Worm (Caenorhabditis elegans) whole organism, L1 larva: ENCODE measurements around the gene gldi-2.

Source experiments
- C04F5.9 ChIP-seq: sonication (generic microtip); optimal IDR thresholded peaks from 2 replicates; lab custom pipeline; 2016; ENCODE audit warnings: missing genetic modification characterization, missing compliant biosample characterization
- C16A3.4 ChIP-seq: fragments of 150-350 bp; optimal IDR thresholded peaks from 2 replicates; lab custom pipeline; 2014; ENCODE audit warnings: missing biosample characterization, missing genetic modification characterization
- C34B4.2 ChIP-seq: sonication (generic microtip); optimal IDR thresholded peaks from 2 replicates; lab custom pipeline; 2017; ENCODE audit warnings: mild to moderate bottlenecking, missing genetic modification characterization, missing compliant biosample characterization
- F16B12.6 ChIP-seq: fragments of 150-350 bp; optimal IDR thresholded peaks from 2 replicates; lab custom pipeline; 2014; ENCODE audit warnings: missing biosample characterization, missing genetic modification characterization
- Y116A8C.19 ChIP-seq: sonication (generic microtip); optimal IDR thresholded peaks from 2 replicates; lab custom pipeline; 2016; ENCODE audit warnings: missing compliant biosample characterization, missing genetic modification characterization, borderline replicate concordance
- aha-1 ChIP-seq: fragments of 150-350 bp; optimal IDR thresholded peaks from 2 replicates; lab custom pipeline; 2014; ENCODE audit warnings: missing biosample characterization, missing genetic modification characterization
- ama-1 ChIP-seq: fragments of 150-350 bp; optimal IDR thresholded peaks from 2 replicates; lab custom pipeline; 2014
- blmp-1 ChIP-seq: fragments of 150-350 bp; optimal IDR thresholded peaks from 2 replicates; lab custom pipeline; 2014; ENCODE audit warnings: missing biosample characterization, missing genetic modification characterization
- ceh-63 ChIP-seq: fragments of 200-800 bp; sonication (Bioruptor generic); optimal IDR thresholded peaks from 2 replicates; lab custom pipeline; 2018; ENCODE audit warnings: mild to moderate bottlenecking, missing genetic modification characterization, missing compliant biosample characterization
- ceh-8 ChIP-seq: fragments of 200-800 bp; sonication (Bioruptor generic); optimal IDR thresholded peaks from 2 replicates; lab custom pipeline; 2018; ENCODE audit warnings: mild to moderate bottlenecking, missing genetic modification characterization, moderate library complexity, missing compliant biosample characterization
- ceh-82 ChIP-seq, 3 experiments: fragments of 150-350 bp in 1 of 3; sonication (generic microtip) in 2 of 3; optimal IDR thresholded peaks; 2 replicates each; lab custom pipeline; 2014 to 2017; ENCODE audit warnings: missing biosample characterization in 3 of 3, missing genetic modification characterization in 3 of 3
- ceh-90 ChIP-seq: sonication (generic microtip); optimal IDR thresholded peaks from 2 replicates; lab custom pipeline; 2016; ENCODE audit warnings: missing genetic modification characterization, missing compliant biosample characterization
- ces-1 ChIP-seq: fragments of 150-350 bp; optimal IDR thresholded peaks from 2 replicates; lab custom pipeline; 2014; ENCODE audit warnings: missing biosample characterization, missing genetic modification reagents, missing genetic modification characterization
- efl-1 ChIP-seq, 4 experiments: fragments of 150-350 bp; optimal IDR thresholded peaks in 3 of 4; peaks in 1 of 4; 1 replicate in 1 of 4; 2 replicates in 3 of 4; lab custom pipeline; 2014; ENCODE audit warnings: missing biosample characterization in 2 of 4, missing genetic modification characterization in 2 of 4, missing genetic modification reagents in 2 of 4
- egl-13 ChIP-seq: sonication (generic microtip); optimal IDR thresholded peaks from 2 replicates; lab custom pipeline; 2016; ENCODE audit warnings: missing genotype, missing genetic modification reagents, missing genetic modification characterization, missing compliant biosample characterization
- elt-2 ChIP-seq: sonication (generic microtip); optimal IDR thresholded peaks from 2 replicates; lab custom pipeline; 2016; ENCODE audit warnings: missing genetic modification characterization, mild to moderate bottlenecking, inconsistent platforms, missing compliant biosample characterization, missing genetic modification reagents
- ets-5 ChIP-seq: fragments of 200-800 bp; sonication (Bioruptor generic); IDR thresholded peaks from 2 replicates; pipeline ENCODE4 v1.3.6; 2022; ENCODE audit warnings: missing genetic modification characterization, missing compliant biosample characterization
- fkh-4 ChIP-seq: sonication (generic microtip); optimal IDR thresholded peaks from 2 replicates; lab custom pipeline; 2016; ENCODE audit warnings: missing compliant biosample characterization, missing genetic modification characterization, borderline replicate concordance
- fkh-8 ChIP-seq: sonication (generic microtip); optimal IDR thresholded peaks from 2 replicates; lab custom pipeline; 2016; ENCODE audit warnings: mild to moderate bottlenecking, missing genetic modification characterization, missing compliant biosample characterization
- fos-1 ChIP-seq: fragments of 150-350 bp; optimal IDR thresholded peaks from 2 replicates; lab custom pipeline; 2014; ENCODE audit warnings: missing biosample characterization, missing genetic modification characterization
- grh-1 ChIP-seq: fragments of 200-800 bp; sonication (Bioruptor generic); IDR thresholded peaks from 2 replicates; pipeline ENCODE4 v1.3.6; 2022; ENCODE audit warnings: missing genetic modification reagents, missing genetic modification characterization, missing compliant biosample characterization
- hlh-4 ChIP-seq: sonication (generic microtip); optimal IDR thresholded peaks from 2 replicates; lab custom pipeline; 2016; ENCODE audit warnings: mild to moderate bottlenecking, missing genetic modification characterization, missing compliant biosample characterization
- hpl-2 ChIP-seq: fragments of 150-350 bp; optimal IDR thresholded peaks from 2 replicates; lab custom pipeline; 2014; ENCODE audit warnings: missing biosample characterization, missing genetic modification reagents, missing genetic modification characterization
- irx-1 ChIP-seq: sonication (generic microtip); optimal IDR thresholded peaks from 2 replicates; lab custom pipeline; 2016; ENCODE audit warnings: missing genetic modification characterization, missing compliant biosample characterization
- jun-1 ChIP-seq: fragments of 150-350 bp; optimal IDR thresholded peaks from 2 replicates; lab custom pipeline; 2014; ENCODE audit warnings: missing biosample characterization, missing genetic modification reagents, missing genetic modification characterization
- lin-13 ChIP-seq: fragments of 150-350 bp; optimal IDR thresholded peaks from 2 replicates; lab custom pipeline; 2014; ENCODE audit warnings: missing biosample characterization, missing genetic modification reagents, missing genetic modification characterization
- lin-15B ChIP-seq: fragments of 150-350 bp; sonication (generic microtip); optimal IDR thresholded peaks from 3 replicates; lab custom pipeline; 2014; ENCODE audit warnings: missing biosample characterization, missing genetic modification characterization
- lir-3 ChIP-seq: sonication (generic microtip); optimal IDR thresholded peaks from 2 replicates; lab custom pipeline; 2016; ENCODE audit warnings: mild to moderate bottlenecking, missing genetic modification characterization, moderate library complexity, missing compliant biosample characterization; ENCODE audit not compliant: poor library complexity
- lsy-2 ChIP-seq, 2 experiments: fragments of 150-350 bp; optimal IDR thresholded peaks; 2 replicates each; lab custom pipeline; 2014; ENCODE audit warnings: missing biosample characterization in 2 of 2, missing genetic modification characterization in 2 of 2
- mab-9 ChIP-seq: fragments of 200-800 bp; sonication (Bioruptor generic); IDR thresholded peaks from 2 replicates; pipeline ENCODE4 v1.3.6; 2022; ENCODE audit warnings: missing genetic modification reagents, missing genetic modification characterization, missing compliant biosample characterization
- mdl-1 ChIP-seq, 2 experiments: fragments of 150-350 bp; optimal IDR thresholded peaks; 2 replicates each; lab custom pipeline; 2014 to 2017; ENCODE audit warnings: missing biosample characterization in 2 of 2, missing genetic modification characterization in 2 of 2, inconsistent platforms in 1 of 2
- mep-1 ChIP-seq: fragments of 150-350 bp; optimal IDR thresholded peaks from 2 replicates; lab custom pipeline; 2014; ENCODE audit warnings: missing biosample characterization, missing genetic modification characterization
- nhr-11 ChIP-seq: fragments of 150-350 bp; optimal IDR thresholded peaks from 2 replicates; lab custom pipeline; 2014; ENCODE audit warnings: missing biosample characterization, missing genetic modification characterization
- nhr-12 ChIP-seq: sonication (generic microtip); optimal IDR thresholded peaks from 2 replicates; lab custom pipeline; 2017; ENCODE audit warnings: missing biosample characterization, missing genetic modification characterization
- nhr-19 ChIP-seq: fragments of 200-800 bp; sonication (Bioruptor generic); conservative IDR thresholded peaks from 2 replicates; pipeline ENCODE4 v1.3.6; 2022; ENCODE audit warnings: missing genetic modification characterization, missing compliant biosample characterization
- nhr-20 ChIP-seq: sonication (generic microtip); optimal IDR thresholded peaks from 2 replicates; lab custom pipeline; 2016; ENCODE audit warnings: mild to moderate bottlenecking, missing genetic modification characterization, missing compliant biosample characterization
- nhr-237 ChIP-seq: fragments of 150-350 bp; optimal IDR thresholded peaks from 2 replicates; lab custom pipeline; 2014; ENCODE audit warnings: missing biosample characterization, missing genetic modification characterization
- nhr-28 ChIP-seq: fragments of 150-350 bp; optimal IDR thresholded peaks from 2 replicates; lab custom pipeline; 2014; ENCODE audit warnings: missing biosample characterization, missing genetic modification characterization
- nhr-71 ChIP-seq: sonication (generic microtip); optimal IDR thresholded peaks from 2 replicates; lab custom pipeline; 2016; ENCODE audit warnings: mild to moderate bottlenecking, missing genetic modification characterization, moderate library complexity, missing compliant biosample characterization
- nhr-76 ChIP-seq: sonication (generic microtip); optimal IDR thresholded peaks from 2 replicates; lab custom pipeline; 2017; ENCODE audit warnings: missing biosample characterization, missing genetic modification characterization
- nhr-85 ChIP-seq: sonication (generic microtip); peaks from one replicate; lab custom pipeline; 2016; ENCODE audit warnings: missing genetic modification characterization, inconsistent platforms, missing compliant biosample characterization
- nhr-90 ChIP-seq: sonication (generic microtip); optimal IDR thresholded peaks from 2 replicates; lab custom pipeline; 2016; ENCODE audit warnings: mild to moderate bottlenecking, missing genetic modification characterization, missing compliant biosample characterization; ENCODE audit not compliant: poor library complexity
- pag-3 ChIP-seq: sonication (generic microtip); optimal IDR thresholded peaks from 2 replicates; lab custom pipeline; 2017; ENCODE audit warnings: missing genetic modification characterization, mild to moderate bottlenecking, missing compliant biosample characterization, antibody characterized with exemption, borderline replicate concordance; ENCODE audit not compliant: insufficient read depth
- snpc-4 ChIP-seq: fragments of 150-350 bp; optimal IDR thresholded peaks from 2 replicates; lab custom pipeline; 2014; ENCODE audit warnings: missing biosample characterization, missing genetic modification characterization
- snu-23 ChIP-seq: sonication (generic microtip); optimal IDR thresholded peaks from 2 replicates; lab custom pipeline; 2016; ENCODE audit warnings: missing genetic modification characterization, missing compliant biosample characterization
- sox-4 ChIP-seq: sonication (generic microtip); optimal IDR thresholded peaks from 2 replicates; lab custom pipeline; 2016; ENCODE audit warnings: missing genetic modification characterization, missing compliant biosample characterization
- sup-37 ChIP-seq: fragments of 200-800 bp; sonication (Bioruptor generic); optimal IDR thresholded peaks from 2 replicates; lab custom pipeline; 2018; ENCODE audit warnings: mild to moderate bottlenecking, missing genetic modification characterization, missing compliant biosample characterization
- tlp-1 ChIP-seq: fragments of 150-350 bp; optimal IDR thresholded peaks from 2 replicates; lab custom pipeline; 2014; ENCODE audit warnings: missing biosample characterization, missing genetic modification characterization
- unc-130 ChIP-seq: fragments of 150-350 bp; optimal IDR thresholded peaks from 2 replicates; lab custom pipeline; 2017; ENCODE audit warnings: missing biosample characterization, missing genetic modification characterization, inconsistent platforms
- unc-62 ChIP-seq: fragments of 150-350 bp; optimal IDR thresholded peaks from 2 replicates; lab custom pipeline; 2014; ENCODE audit warnings: missing biosample characterization, missing genetic modification reagents, missing genetic modification characterization
- unc-86 ChIP-seq: sonication (generic microtip); optimal IDR thresholded peaks from 2 replicates; lab custom pipeline; 2016; ENCODE audit warnings: missing genetic modification characterization, missing compliant biosample characterization
- zag-1 ChIP-seq: fragments of 150-350 bp; optimal IDR thresholded peaks from 2 replicates; lab custom pipeline; 2014; ENCODE audit warnings: missing biosample characterization, missing genetic modification characterization
- zip-4 ChIP-seq: fragments of 200-800 bp; sonication (Bioruptor generic); optimal IDR thresholded peaks from 2 replicates; lab custom pipeline; 2018; ENCODE audit warnings: mild to moderate bottlenecking, missing genetic modification characterization, moderate library complexity, missing compliant biosample characterization
- ztf-11 ChIP-seq, 2 experiments: sonication (generic microtip); optimal IDR thresholded peaks; 2 replicates each; lab custom pipeline; 2016 to 2017; ENCODE audit warnings: missing genetic modification characterization in 2 of 2, missing biosample characterization in 1 of 2, missing compliant biosample characterization in 1 of 2

gldi-2 gene

ce11 chrII:6822347-6822746 lies 39.1 kb downstream of the gldi-2 start (continued):
- TF ChIP-seq zag-1 (tag; lab: Kevin White, UChicago): no peak
- TF ChIP-seq ceh-63 (GFP tag; lab: Kevin White, UChicago): no peak
- no peak for TF ChIP-seq fkh-8 (tag; lab: Kevin White, UChicago)
- TF ChIP-seq blmp-1: peak; percentile 94
- no peak for TF ChIP-seq ceh-90 (tag; lab: Kevin White, UChicago)
- TF ChIP-seq sup-37 (GFP tag; lab: Kevin White, UChicago): peak; percentile 20
- peak; percentile 41 to 70 for TF ChIP-seq lsy-2 (tag; optimal IDR thresholded peaks at IDR 0.05; lab: Kevin White, UChicago)
- TF ChIP-seq efl-1 (optimal IDR thresholded peaks at IDR 0.05; lab: Kevin White, UChicago): peak; percentile 15 to 23
- no peak for TF ChIP-seq efl-1 (GFP tag; optimal IDR thresholded peaks at IDR 0.05 in 1 of 2; lab: Kevin White, UChicago)
- TF ChIP-seq nhr-76 (tag; lab: Kevin White, UChicago): no peak
- TF ChIP-seq egl-13 (tag; lab: Kevin White, UChicago): no peak
- no peak for TF ChIP-seq ets-5 (GFP tag; lab: Robert Waterston, UW)
- peak; percentile 72 for TF ChIP-seq elt-2
- no peak for TF ChIP-seq F16B12.6 (tag; lab: Kevin White, UChicago)
- peak; percentile 69 for TF ChIP-seq snu-23 (GFP tag; lab: Kevin White, UChicago)
- no peak for TF ChIP-seq hlh-4 (tag; lab: Kevin White, UChicago)
- no peak for TF ChIP-seq nhr-12
- no peak for TF ChIP-seq ztf-11 (tag; optimal IDR thresholded peaks at IDR 0.05; lab: Kevin White, UChicago)
- TF ChIP-seq nhr-19 (GFP tag; lab: Robert Waterston, UW): peak; percentile 42
- no peak for TF ChIP-seq hpl-2 (GFP tag; lab: Kevin White, UChicago)
- TF ChIP-seq fos-1 (tag; lab: Kevin White, UChicago): peak; percentile 31
- TF ChIP-seq lin-13 (GFP tag; lab: Kevin White, UChicago): no peak
- TF ChIP-seq unc-130: peak; percentile 28
- TF ChIP-seq C04F5.9: no peak
- peak; percentile 78 for TF ChIP-seq nhr-71 (tag; lab: Kevin White, UChicago)
- no peak for TF ChIP-seq ama-1
- TF ChIP-seq mep-1 (tag; lab: Kevin White, UChicago): peak; percentile 69
- TF ChIP-seq nhr-90 (tag; lab: Kevin White, UChicago): peak; percentile 13
- TF ChIP-seq tlp-1: no peak
- no peak for TF ChIP-seq unc-62
- TF ChIP-seq nhr-237 (tag; lab: Kevin White, UChicago): peak; percentile 4
- TF ChIP-seq mab-9 (GFP tag; lab: Robert Waterston, UW): no peak
- no peak for TF ChIP-seq irx-1 (tag; lab: Kevin White, UChicago)
- no peak for TF ChIP-seq sox-4 (tag; lab: Kevin White, UChicago)
- no peak for TF ChIP-seq ces-1 (GFP tag; lab: Kevin White, UChicago)
- no peak for TF ChIP-seq Y116A8C.19 (tag; lab: Kevin White, UChicago)
- peak; percentile 80 for TF ChIP-seq pag-3 (tag; lab: Kevin White, UChicago)
- peak in 1 of 3 experiments; percentile 17 for TF ChIP-seq ceh-82 (tag; optimal IDR thresholded peaks at IDR 0.05; lab: Kevin White, UChicago)
- TF ChIP-seq nhr-85 (tag; lab: Kevin White, UChicago): peak; percentile 96
- TF ChIP-seq snpc-4 (tag; lab: Kevin White, UChicago): peak; percentile 24
- no peak for TF ChIP-seq zip-4 (GFP tag; lab: Kevin White, UChicago)
- TF ChIP-seq ceh-8 (GFP tag; lab: Kevin White, UChicago): no peak
- no peak for TF ChIP-seq unc-86
- TF ChIP-seq C16A3.4: peak; percentile 41
- TF ChIP-seq nhr-11 (tag; lab: Kevin White, UChicago): peak; percentile 14
- TF ChIP-seq C34B4.2 (tag; lab: Kevin White, UChicago): no peak
- TF ChIP-seq aha-1: no peak
- no peak for TF ChIP-seq lir-3 (tag; lab: Kevin White, UChicago)
- peak; percentile 0 for TF ChIP-seq jun-1 (tag; lab: Kevin White, UChicago)
- TF ChIP-seq nhr-20 (tag; lab: Kevin White, UChicago): peak; percentile 81
- no peak for TF ChIP-seq nhr-28 (tag; lab: Kevin White, UChicago)
- TF ChIP-seq grh-1: no peak
- TF ChIP-seq fkh-4 (tag; lab: Kevin White, UChicago): no peak
- no peak for TF ChIP-seq lin-15B (tag; lab: Kevin White, UChicago)
- peak in 1 of 2 experiments; percentile 44 for TF ChIP-seq mdl-1 (tag; optimal IDR thresholded peaks at IDR 0.05; lab: Kevin White, UChicago)
